Worm (Caenorhabditis elegans) whole organism, early embryonic: ENCODE data around the gene R102.8.

ENCODE experiments used
- B0310.2 ChIP-seq: sonication (generic microtip); optimal IDR thresholded peaks from 2 replicates; lab custom pipeline; 2016; ENCODE audit warnings: mild to moderate bottlenecking, missing genetic modification characterization, missing compliant biosample characterization
- F13C5.2 ChIP-seq: sonication (generic microtip); optimal IDR thresholded peaks from 2 replicates; lab custom pipeline; 2017; ENCODE audit warnings: mild to moderate bottlenecking, missing genetic modification characterization, inconsistent platforms, missing compliant biosample characterization
- aly-1 ChIP-seq: sonication (generic microtip); optimal IDR thresholded peaks from 2 replicates; lab custom pipeline; 2016; ENCODE audit warnings: missing genetic modification characterization, missing compliant biosample characterization
- ama-1 ChIP-seq: fragments of 150-350 bp; optimal IDR thresholded peaks from 2 replicates; lab custom pipeline; 2014
- ceh-13 ChIP-seq: fragments of 200-800 bp; sonication (Bioruptor generic); optimal IDR thresholded peaks from 2 replicates; lab custom pipeline; 2018; ENCODE audit warnings: mild to moderate bottlenecking, missing genetic modification characterization, missing compliant biosample characterization
- ceh-36 ChIP-seq: sonication (generic microtip); optimal IDR thresholded peaks from 2 replicates; lab custom pipeline; 2016; ENCODE audit warnings: missing genetic modification characterization, inconsistent platforms, missing compliant biosample characterization
- ets-7 ChIP-seq: sonication (generic microtip); optimal IDR thresholded peaks from 2 replicates; lab custom pipeline; 2016; ENCODE audit warnings: missing genotype, missing genetic modification characterization, missing compliant biosample characterization
- flt-1 ChIP-seq: fragments of 200-800 bp; sonication (Bioruptor generic); IDR thresholded peaks from 2 replicates; pipeline ENCODE4 v1.3.6; 2022; ENCODE audit warnings: missing genetic modification characterization, missing compliant biosample characterization
- hmbx-1 ChIP-seq: sonication (generic microtip); optimal IDR thresholded peaks from 2 replicates; lab custom pipeline; 2016; ENCODE audit warnings: mild to moderate bottlenecking, missing genetic modification characterization, missing compliant biosample characterization
- hmg-4 ChIP-seq: fragments of 200-800 bp; sonication (Bioruptor generic); optimal IDR thresholded peaks from 2 replicates; lab custom pipeline; 2018; ENCODE audit warnings: mild to moderate bottlenecking, missing genetic modification characterization, missing compliant biosample characterization
- hnd-1 ChIP-seq: sonication (generic microtip); optimal IDR thresholded peaks from 2 replicates; lab custom pipeline; 2016; ENCODE audit warnings: missing genetic modification characterization, missing compliant biosample characterization
- pes-1 ChIP-seq: fragments of 200-800 bp; sonication (Bioruptor generic); IDR thresholded peaks from 2 replicates; pipeline ENCODE4 v1.3.6; 2022; ENCODE audit warnings: missing genetic modification reagents, missing genetic modification characterization, missing compliant biosample characterization
- scrt-1 ChIP-seq: fragments of 200-800 bp; sonication (Bioruptor generic); IDR thresholded peaks from 2 replicates; pipeline ENCODE4 v1.3.6; 2022; ENCODE audit warnings: missing genetic modification characterization, missing compliant biosample characterization
- sea-1 ChIP-seq: fragments of 200-800 bp; sonication (Bioruptor generic); conservative IDR thresholded peaks from 2 replicates; pipeline ENCODE4 v1.3.6; 2022; ENCODE audit warnings: missing genetic modification characterization, missing compliant biosample characterization
- tbx-11 ChIP-seq: fragments of 200-800 bp; sonication (Bioruptor generic); IDR thresholded peaks from 2 replicates; pipeline ENCODE4 v1.3.6; 2022; ENCODE audit warnings: missing genetic modification characterization, missing compliant biosample characterization
- tbx-37 ChIP-seq: fragments of 200-800 bp; sonication (Bioruptor generic); conservative IDR thresholded peaks from 2 replicates; pipeline ENCODE4 v1.3.6; 2022; ENCODE audit warnings: missing genetic modification reagents, missing genetic modification characterization, missing compliant biosample characterization
- tra-4 ChIP-seq: sonication (generic microtip); optimal IDR thresholded peaks from 2 replicates; lab custom pipeline; 2017; ENCODE audit warnings: missing genetic modification characterization, missing compliant biosample characterization

R102.8 gene

DNA sequence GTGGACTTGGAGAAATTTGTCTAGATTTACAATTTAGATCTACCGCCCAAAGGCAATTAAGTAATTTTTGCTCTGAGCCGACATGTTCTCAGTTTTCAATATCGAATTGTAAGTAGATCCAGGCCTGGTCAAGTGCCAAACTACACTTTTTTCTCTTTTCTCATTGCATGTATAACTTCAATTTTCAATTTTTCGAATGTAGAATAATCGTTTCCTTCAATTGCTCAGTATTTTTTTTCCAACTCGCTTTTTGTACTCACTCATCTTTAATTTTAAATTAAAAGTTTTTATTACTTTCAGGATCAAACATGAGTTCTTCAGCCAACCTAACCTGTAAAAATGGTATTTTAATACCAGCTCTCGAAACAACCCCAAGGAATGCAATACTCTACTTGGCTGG is 26.3 kb upstream of the R102.8 start, which contains the start of gene ncx-3:
ncx-3 (plus strand) TSS at position 301 of the 400 bp plus-strand sequence.
- no peak for TF ChIP-seq ets-7
- no peak for TF ChIP-seq hmbx-1 (tag; lab: Kevin White, UChicago)
- no peak for TF ChIP-seq B0310.2 (tag; lab: Kevin White, UChicago)
- TF ChIP-seq tra-4 (tag; lab: Kevin White, UChicago) = no peak
- TF ChIP-seq ceh-13 (GFP tag; lab: Kevin White, UChicago) = no peak
- TF ChIP-seq tbx-37 (GFP tag; lab: Robert Waterston, UW) = no peak
- TF ChIP-seq ama-1 (lab: Kevin White, UChicago) = no peak
- no peak for TF ChIP-seq pes-1 (GFP tag; lab: Robert Waterston, UW)
- TF ChIP-seq sea-1 (GFP tag; lab: Robert Waterston, UW) = no peak
- no peak for TF ChIP-seq hnd-1
- TF ChIP-seq F13C5.2 (tag; lab: Kevin White, UChicago) = no peak

DNA sequence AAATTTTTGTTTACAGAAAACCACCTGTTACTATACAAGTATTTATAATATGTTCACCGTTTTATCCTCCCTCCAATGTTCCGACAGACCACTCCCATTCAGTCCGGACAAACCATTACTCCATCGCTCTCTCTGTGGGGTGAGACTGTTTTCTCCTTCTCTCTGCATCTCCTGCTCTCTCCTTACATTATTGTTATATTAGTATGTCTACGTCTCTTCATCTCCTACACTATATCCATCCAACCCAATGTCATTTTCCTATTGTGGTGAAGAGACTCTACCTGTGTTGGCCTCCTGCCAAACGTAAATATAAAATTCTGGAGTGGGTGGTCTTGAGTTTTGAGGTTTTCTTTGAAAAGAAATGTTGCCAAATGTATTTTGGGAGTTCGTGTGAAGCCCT is 24.6 kb upstream of the R102.8 start:
- TF ChIP-seq pes-1 (GFP tag; lab: Robert Waterston, UW) (no peak), B0310.2 (tag; lab: Kevin White, UChicago) (no peak), sea-1 (GFP tag; lab: Robert Waterston, UW) (no peak), ets-7 (no peak), F13C5.2 (tag; lab: Kevin White, UChicago) (no peak), hmbx-1 (tag; lab: Kevin White, UChicago) (no peak)

DNA sequence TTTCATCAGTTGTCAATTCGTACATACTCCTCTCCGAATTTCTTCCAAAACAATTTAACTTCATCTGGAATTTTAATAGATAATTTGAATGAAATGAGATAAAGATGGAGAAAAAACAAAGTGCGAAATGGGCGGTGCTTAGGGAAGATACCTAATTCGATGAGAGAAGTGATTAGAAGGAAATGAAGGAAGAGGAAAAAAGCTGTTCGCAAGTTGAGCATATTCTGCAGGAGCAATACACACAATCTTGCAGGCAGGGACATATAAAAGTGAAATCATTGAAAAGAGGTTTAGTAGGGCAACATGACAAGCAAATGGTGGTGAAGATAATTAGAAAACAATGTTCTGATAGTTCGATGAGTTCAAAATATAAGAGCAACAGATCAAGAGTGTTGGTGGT is 21.7 kb upstream of the R102.8 start, which contains the start of gene glb-21:
glb-21 (minus strand) TSS at position 66 of the 400 bp plus-strand sequence.
- TF ChIP-seq tbx-11 (no peak), tbx-37 (GFP tag; lab: Robert Waterston, UW) (no peak), sea-1 (GFP tag; lab: Robert Waterston, UW) (no peak), hmbx-1 (tag; lab: Kevin White, UChicago) (no peak), ceh-13 (GFP tag; lab: Kevin White, UChicago) (no peak), hnd-1 (no peak), pes-1 (GFP tag; lab: Robert Waterston, UW) (no peak)

DNA sequence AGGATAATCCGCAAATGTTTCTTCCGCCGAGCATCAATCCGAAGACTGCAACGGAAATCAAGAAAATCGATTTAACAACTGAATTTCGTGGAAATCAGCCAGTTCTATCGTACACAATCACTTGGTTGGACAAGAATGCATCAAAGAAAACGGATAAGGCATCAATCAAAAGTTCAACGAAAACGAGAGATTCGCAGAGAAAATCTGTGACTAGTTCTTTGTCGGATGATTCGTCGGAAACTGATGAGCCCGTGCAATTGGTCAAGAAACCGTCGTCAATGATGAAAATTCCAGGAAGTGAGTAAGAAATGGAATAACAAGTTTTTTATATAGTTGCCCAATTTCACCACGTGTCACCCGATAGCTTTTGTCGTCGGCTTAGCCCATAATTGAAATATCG is 16.1 kb upstream of the R102.8 start, which contains the start of gene R102.6:
R102.6 (minus strand) TSS at position 101 of the 400 bp plus-strand sequence.
- TF ChIP-seq ama-1 (lab: Kevin White, UChicago) = no peak
- TF ChIP-seq B0310.2 (tag; lab: Kevin White, UChicago) = no peak
- TF ChIP-seq hmbx-1 (tag; lab: Kevin White, UChicago) = no peak
- TF ChIP-seq hmg-4 (GFP tag; lab: Kevin White, UChicago) = no peak
- no peak for TF ChIP-seq pes-1 (GFP tag; lab: Robert Waterston, UW)
- no peak for TF ChIP-seq sea-1 (GFP tag; lab: Robert Waterston, UW)
- no peak for TF ChIP-seq flt-1 (GFP tag; lab: Robert Waterston, UW)
- no peak for TF ChIP-seq ets-7
- TF ChIP-seq ceh-13 (GFP tag; lab: Kevin White, UChicago) = no peak
- TF ChIP-seq aly-1 (tag; lab: Kevin White, UChicago) = no peak
- TF ChIP-seq tbx-37 (GFP tag; lab: Robert Waterston, UW) = no peak
- no peak for TF ChIP-seq tbx-11
- TF ChIP-seq tra-4 (tag; lab: Kevin White, UChicago) = no peak
- TF ChIP-seq ceh-36 (tag; lab: Kevin White, UChicago) = no peak
- no peak for TF ChIP-seq F13C5.2 (tag; lab: Kevin White, UChicago)
- no peak for TF ChIP-seq hnd-1
- TF ChIP-seq scrt-1 (GFP tag; lab: Robert Waterston, UW) = no peak

DNA sequence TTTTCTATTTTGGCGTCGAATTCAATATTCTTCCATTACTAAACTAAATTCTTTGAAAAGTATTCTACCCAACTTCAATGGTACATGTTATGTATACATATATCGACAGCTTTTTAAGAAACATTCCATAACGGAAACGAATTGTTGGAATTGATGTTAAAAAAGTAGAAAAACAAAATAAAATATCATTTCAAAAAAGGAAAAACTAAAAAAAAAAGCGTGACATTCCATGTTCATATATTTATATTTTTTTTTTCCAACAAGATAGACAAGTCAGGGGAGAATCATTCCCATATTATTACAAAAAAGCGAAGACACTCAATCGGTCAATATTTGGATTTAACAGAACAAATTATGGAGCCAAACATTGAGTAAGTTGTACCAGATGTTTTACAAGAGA is 15.1 kb upstream of the R102.8 start, which contains the start of gene R102.10:
R102.10 (plus strand) TSS at position 301 of the 400 bp plus-strand sequence.
- TF ChIP-seq aly-1 (tag; lab: Kevin White, UChicago) = no peak
- no peak for TF ChIP-seq ceh-36 (tag; lab: Kevin White, UChicago)
- no peak for TF ChIP-seq tbx-11
- no peak for TF ChIP-seq flt-1 (GFP tag; lab: Robert Waterston, UW)
- TF ChIP-seq ama-1 (lab: Kevin White, UChicago) = no peak
- TF ChIP-seq B0310.2 (tag; lab: Kevin White, UChicago) = no peak
- TF ChIP-seq ets-7 = no peak
- no peak for TF ChIP-seq scrt-1 (GFP tag; lab: Robert Waterston, UW)
- TF ChIP-seq tbx-37 (GFP tag; lab: Robert Waterston, UW) = no peak
- no peak for TF ChIP-seq hmbx-1 (tag; lab: Kevin White, UChicago)
- no peak for TF ChIP-seq F13C5.2 (tag; lab: Kevin White, UChicago)
- TF ChIP-seq pes-1 (GFP tag; lab: Robert Waterston, UW) = no peak
- no peak for TF ChIP-seq tra-4 (tag; lab: Kevin White, UChicago)
- TF ChIP-seq hnd-1 = no peak
- TF ChIP-seq hmg-4 (GFP tag; lab: Kevin White, UChicago) = no peak

DNA sequence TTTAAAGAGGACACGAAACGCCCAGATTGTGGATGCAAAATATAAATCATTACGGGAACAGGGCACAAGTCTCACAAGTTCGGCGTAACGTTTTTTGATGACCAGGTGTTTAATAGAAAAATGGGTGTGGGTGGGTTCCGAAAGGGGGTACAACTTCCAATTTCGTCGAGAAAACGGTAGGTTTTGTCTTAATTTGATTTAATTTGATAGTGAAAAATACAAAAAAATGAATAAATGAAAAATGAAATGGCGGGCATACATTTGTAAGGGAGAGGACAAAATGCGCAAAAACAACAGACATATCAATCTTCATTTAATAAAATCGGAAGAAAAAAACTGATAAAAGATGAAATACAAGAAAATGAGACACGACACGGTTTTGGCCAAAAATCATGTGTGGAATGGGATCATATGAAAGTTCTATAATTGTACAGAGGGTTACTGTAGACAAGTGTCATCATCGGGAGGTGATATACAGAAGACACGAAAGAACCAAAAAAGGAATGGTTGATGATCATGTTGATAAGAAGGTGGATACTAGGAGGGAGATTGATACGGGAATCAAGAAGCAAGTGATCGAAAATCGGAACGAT is 11.9 kb upstream of the R102.8 start:
- TF ChIP-seq sea-1 (GFP tag; lab: Robert Waterston, UW) (no peak), pes-1 (GFP tag; lab: Robert Waterston, UW) (no peak), ceh-36 (tag; lab: Kevin White, UChicago) (no peak), hmbx-1 (tag; lab: Kevin White, UChicago) (no peak), ceh-13 (GFP tag; lab: Kevin White, UChicago) (no peak), B0310.2 (tag; lab: Kevin White, UChicago) (no peak), F13C5.2 (tag; lab: Kevin White, UChicago) (no peak), ets-7 (no peak), ama-1 (lab: Kevin White, UChicago) (no peak), tbx-11 (no peak), scrt-1 (GFP tag; lab: Robert Waterston, UW) (no peak), flt-1 (GFP tag; lab: Robert Waterston, UW) (no peak), tra-4 (tag; lab: Kevin White, UChicago) (no peak), aly-1 (tag; lab: Kevin White, UChicago) (no peak), hmg-4 (GFP tag; lab: Kevin White, UChicago) (no peak), tbx-37 (GFP tag; lab: Robert Waterston, UW) (no peak), hnd-1 (no peak)
